Fruit fly (Drosophila melanogaster) whole organism, wandering third instar larva: ENCODE measurements around the gene CG10098.

Experiments used
- CG32264 ChIP-seq: fragments of 200-800 bp; sonication (Bioruptor generic); optimal IDR thresholded peaks from 2 replicates; lab custom pipeline; 2016; ENCODE audit warnings: missing biosample characterization, missing genetic modification characterization
- CG9705 ChIP-seq: fragments of 200-800 bp; sonication (Bioruptor generic); optimal IDR thresholded peaks from 2 replicates; lab custom pipeline; 2018; ENCODE audit warnings: missing biosample characterization, mild to moderate bottlenecking, missing genetic modification characterization
- Dfd ChIP-seq: fragments of >200 bp; optimal IDR thresholded peaks from 2 replicates; lab custom pipeline; 2017; ENCODE audit warnings: missing biosample characterization, missing genetic modification characterization
- Dif ChIP-seq: fragments of 200-275, 200-300 bp; sonication (Bioruptor generic); optimal IDR thresholded peaks from 2 replicates; lab custom pipeline; 2018; ENCODE audit warnings: missing biosample characterization, missing genetic modification characterization; ENCODE audit not compliant: partially characterized antibody
- GATAd ChIP-seq: sonication (Bioruptor generic); optimal IDR thresholded peaks from 2 replicates; lab custom pipeline; 2016; ENCODE audit warnings: missing biosample characterization, missing genetic modification characterization
- HLH106 ChIP-seq: fragments of 200-800 bp; optimal IDR thresholded peaks from 3 replicates; lab custom pipeline; 2019; ENCODE audit warnings: missing biosample characterization, mild to moderate bottlenecking, missing genetic modification characterization, moderate library complexity
- Hnf4 ChIP-seq: fragments of 200-800 bp; sonication (Bioruptor generic); optimal IDR thresholded peaks from 2 replicates; lab custom pipeline; 2016; ENCODE audit warnings: missing biosample characterization, mild to moderate bottlenecking, missing genetic modification characterization
- Hr78 ChIP-seq: fragments of >200 bp; optimal IDR thresholded peaks from 2 replicates; lab custom pipeline; 2017; ENCODE audit warnings: missing biosample characterization, missing genetic modification characterization
- Hr83 ChIP-seq: fragments of 200-300 bp; sonication (Bioruptor generic); optimal IDR thresholded peaks from 2 replicates; lab custom pipeline; 2016; ENCODE audit warnings: missing biosample characterization, mild to moderate bottlenecking, missing genetic modification characterization, moderate library complexity; ENCODE audit not compliant: poor library complexity, severe bottlenecking
- Jra ChIP-seq: sonication (Bioruptor generic); optimal IDR thresholded peaks from 2 replicates; lab custom pipeline; 2016; ENCODE audit warnings: missing biosample characterization, missing genetic modification characterization
- Mio ChIP-seq: sonication (Bioruptor generic); optimal IDR thresholded peaks from 2 replicates; lab custom pipeline; 2016; ENCODE audit warnings: missing biosample characterization, missing genetic modification characterization
- Myc ChIP-seq: fragments of >200 bp; optimal IDR thresholded peaks from 2 replicates; lab custom pipeline; 2017
- Rel ChIP-seq, 2 experiments: fragments of 200-800 bp; sonication (Bioruptor generic) in 1 of 2; optimal IDR thresholded peaks; 2 replicates in 1 of 2; 3 replicates in 1 of 2; lab custom pipeline; 2016 to 2019; ENCODE audit warnings: mild to moderate bottlenecking in 2 of 2, missing biosample characterization in 2 of 2, missing genetic modification characterization in 2 of 2, moderate library complexity in 1 of 2
- Sp1 ChIP-seq: fragments of 200-800 bp; sonication (Bioruptor generic); optimal IDR thresholded peaks from 3 replicates; lab custom pipeline; 2019; ENCODE audit warnings: missing biosample characterization, mild to moderate bottlenecking, missing genetic modification characterization, moderate library complexity
- br ChIP-seq: fragments of 200-800 bp; sonication (Bioruptor generic); optimal IDR thresholded peaks from 2 replicates; lab custom pipeline; 2016; ENCODE audit warnings: missing biosample characterization, missing genetic modification characterization
- brk ChIP-seq: fragments of 200-800 bp; sonication (Bioruptor generic); optimal IDR thresholded peaks from 2 replicates; lab custom pipeline; 2016; ENCODE audit warnings: missing biosample characterization, mild to moderate bottlenecking, missing genetic modification characterization
- dl ChIP-seq, 2 experiments: fragments of 175-275, 200-275 bp in 1 of 2; fragments of 200-275 bp in 1 of 2; sonication (Bioruptor generic); optimal IDR thresholded peaks; lab custom pipeline; 2018; ENCODE audit warnings: mild to moderate bottlenecking in 2 of 2, missing biosample characterization in 2 of 2, missing genetic modification characterization in 2 of 2, moderate library complexity in 2 of 2; ENCODE audit not compliant: partially characterized antibody in 2 of 2, insufficient read depth in 1 of 2
- dsf ChIP-seq: sonication (Bioruptor generic); optimal IDR thresholded peaks from 2 replicates; lab custom pipeline; 2016; ENCODE audit warnings: missing biosample characterization, missing genetic modification characterization, borderline replicate concordance
- ey ChIP-seq: fragments of 200-800 bp; sonication (Bioruptor generic); optimal IDR thresholded peaks from 2 replicates; lab custom pipeline; 2016; ENCODE audit warnings: missing biosample characterization, missing genetic modification characterization
- foxo ChIP-seq, 2 experiments: fragments of 200-800 bp; sonication (Bioruptor generic); optimal IDR thresholded peaks; 2 replicates in 1 of 2; 3 replicates in 1 of 2; lab custom pipeline; 2016 to 2017; ENCODE audit warnings: missing biosample characterization in 2 of 2, missing genetic modification characterization in 2 of 2
- fru ChIP-seq: fragments of 200-800 bp; sonication (Bioruptor generic); optimal IDR thresholded peaks from 3 replicates; lab custom pipeline; 2016; ENCODE audit warnings: missing biosample characterization, mild to moderate bottlenecking, missing genetic modification characterization
- h ChIP-seq: fragments of 200-800 bp; sonication (Bioruptor generic); optimal IDR thresholded peaks from 3 replicates; lab custom pipeline; 2016; ENCODE audit warnings: missing biosample characterization, mild to moderate bottlenecking, missing genetic modification characterization
- jim ChIP-seq: fragments of 175-275, 200-325 bp; sonication (Bioruptor generic); optimal IDR thresholded peaks from 2 replicates; lab custom pipeline; 2016; ENCODE audit warnings: missing biosample characterization, mild to moderate bottlenecking, missing genetic modification characterization
- psq ChIP-seq: fragments of 200-800 bp; sonication (Bioruptor generic); optimal IDR thresholded peaks from 3 replicates; lab custom pipeline; 2017; ENCODE audit warnings: missing biosample characterization, mild to moderate bottlenecking, missing genetic modification characterization, moderate library complexity
- rgr ChIP-seq: fragments of 200-800 bp; sonication (Bioruptor generic); optimal IDR thresholded peaks from 3 replicates; lab custom pipeline; 2016; ENCODE audit warnings: missing biosample characterization, mild to moderate bottlenecking, missing genetic modification characterization
- sage ChIP-seq: fragments of 200-800 bp; sonication (Bioruptor generic); optimal IDR thresholded peaks from 2 replicates; lab custom pipeline; 2016; ENCODE audit warnings: missing biosample characterization, mild to moderate bottlenecking, missing genetic modification characterization
- sv ChIP-seq: fragments of 200-800 bp; sonication (Bioruptor generic); optimal IDR thresholded peaks from 3 replicates; lab custom pipeline; 2016; ENCODE audit warnings: missing biosample characterization, missing genetic modification characterization
- tai ChIP-seq: sonication (Bioruptor generic); optimal IDR thresholded peaks from 2 replicates; lab custom pipeline; 2016; ENCODE audit warnings: missing biosample characterization, missing genetic modification characterization
- usp ChIP-seq: fragments of >200 bp; optimal IDR thresholded peaks from 2 replicates; lab custom pipeline; 2017; ENCODE audit warnings: missing biosample characterization, missing genetic modification characterization
- woc ChIP-seq: sonication (Bioruptor generic); optimal IDR thresholded peaks from 2 replicates; lab custom pipeline; 2016; ENCODE audit warnings: missing biosample characterization, mild to moderate bottlenecking, missing genetic modification characterization

The CG10098 gene

dm6 chr3R:7079718-7080117 is 44.6 kb upstream of the CG10098 start:
- TF ChIP-seq HLH106 (tag; lab: Kevin White, UChicago) (no peak), Hr78 (GFP tag; lab: Kevin White, UChicago) (no peak), Rel (GFP tag; optimal IDR thresholded peaks at IDR 0.05; lab: Kevin White, UChicago) (no peak), Rel (tag; optimal IDR thresholded peaks at IDR 0.05; lab: Kevin White, UChicago) (no peak), usp (no peak), fru (GFP tag; lab: Kevin White, UChicago) (no peak), psq (no peak), br (GFP tag; lab: Kevin White, UChicago) (no peak), tai (GFP tag; lab: Kevin White, UChicago) (no peak), CG32264 (GFP tag; lab: Kevin White, UChicago) (no peak), GATAd (GFP tag; lab: Kevin White, UChicago) (no peak), rgr (GFP tag; lab: Kevin White, UChicago) (no peak), Hr83 (no peak), ey (GFP tag; lab: Kevin White, UChicago) (no peak), sv (GFP tag; lab: Kevin White, UChicago) (no peak), Dfd (no peak)

- TF ChIP-seq brk (GFP tag; lab: Kevin White, UChicago) (no peak), woc (GFP tag; lab: Kevin White, UChicago) (peak; percentile 63), fru (GFP tag; lab: Kevin White, UChicago) (no peak), CG9705 (GFP tag; lab: Kevin White, UChicago) (no peak), Hnf4 (no peak)
Observed at dm6 chr3R:7080157-7080916, 44.0 kb upstream of the CG10098 start, which contains the start of gene Ref1. Ref1 (minus strand) TSS chr3R:7080387.

- TF ChIP-seq h (GFP tag; lab: Kevin White, UChicago) (peak; percentile 30), Sp1 (GFP tag; lab: Kevin White, UChicago) (peak; percentile 53), Rel (GFP tag; optimal IDR thresholded peaks at IDR 0.05; lab: Kevin White, UChicago) (no peak), Rel (tag; optimal IDR thresholded peaks at IDR 0.05; lab: Kevin White, UChicago) (peak; percentile 47), Jra (GFP tag; lab: Kevin White, UChicago) (no peak), foxo (GFP tag; optimal IDR thresholded peaks at IDR 0.05; lab: Kevin White, UChicago) (peak in 1 of 2 experiments; percentile 20), dl (GFP tag; optimal IDR thresholded peaks at IDR 0.05; lab: Kevin White, UChicago; ENCODE audit: insufficient read depth in 1 of 2, partially characterized antibody in 2 of 2) (no peak), ey (GFP tag; lab: Kevin White, UChicago) (peak; percentile 11), GATAd (GFP tag; lab: Kevin White, UChicago) (no peak), jim (GFP tag; lab: Kevin White, UChicago) (peak; percentile 28), Hnf4 (peak; percentile 30), rgr (GFP tag; lab: Kevin White, UChicago) (peak; percentile 19), sage (GFP tag; lab: Kevin White, UChicago) (peak; percentile 47), Hr83 (peak; percentile 23), HLH106 (tag; lab: Kevin White, UChicago) (peak; percentile 30), fru (GFP tag; lab: Kevin White, UChicago) (peak; percentile 34), Myc (lab: Kevin White, UChicago) (no peak), woc (GFP tag; lab: Kevin White, UChicago) (peak; percentile 60), Mio (GFP tag; lab: Kevin White, UChicago) (peak; percentile 19)
Observed at dm6 chr3R:7081972-7082371, 42.4 kb upstream of the CG10098 start, which contains the start of gene Dpck. Dpck (plus strand) TSS chr3R:7082182.

DNA sequence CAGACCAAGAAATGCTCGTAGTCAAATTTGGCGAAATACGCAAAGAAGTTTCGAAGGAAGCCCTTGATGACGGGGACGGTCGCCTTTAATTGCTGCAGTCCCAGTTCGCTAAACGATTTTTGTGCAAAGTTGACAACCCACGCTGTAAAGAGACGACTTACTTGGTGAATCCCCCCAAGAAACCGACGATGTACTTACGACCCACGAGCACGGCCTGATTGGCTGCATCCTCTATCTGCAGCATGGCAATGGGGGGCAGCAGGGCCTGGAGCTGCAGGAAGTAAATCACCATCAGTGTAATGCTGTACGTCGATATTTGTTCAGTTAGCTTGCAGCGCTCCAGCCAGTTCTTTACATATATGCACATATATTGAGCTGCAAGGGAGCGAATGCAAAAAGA is 40.6 kb upstream of the CG10098 start:
- TF ChIP-seq dsf: no peak
- TF ChIP-seq brk (GFP tag; lab: Kevin White, UChicago): no peak
- TF ChIP-seq Dif (GFP tag; lab: Kevin White, UChicago): no peak
- no peak for TF ChIP-seq Rel (GFP tag; optimal IDR thresholded peaks at IDR 0.05; lab: Kevin White, UChicago)
- peak; percentile 91 for TF ChIP-seq Rel (tag; optimal IDR thresholded peaks at IDR 0.05; lab: Kevin White, UChicago)
- TF ChIP-seq GATAd (GFP tag; lab: Kevin White, UChicago): no peak
- TF ChIP-seq, all 38 proteins: peak for 1
